Fruit fly (Drosophila melanogaster): ENCODE results near the gene CG15365.

CG15365 gene

DNA sequence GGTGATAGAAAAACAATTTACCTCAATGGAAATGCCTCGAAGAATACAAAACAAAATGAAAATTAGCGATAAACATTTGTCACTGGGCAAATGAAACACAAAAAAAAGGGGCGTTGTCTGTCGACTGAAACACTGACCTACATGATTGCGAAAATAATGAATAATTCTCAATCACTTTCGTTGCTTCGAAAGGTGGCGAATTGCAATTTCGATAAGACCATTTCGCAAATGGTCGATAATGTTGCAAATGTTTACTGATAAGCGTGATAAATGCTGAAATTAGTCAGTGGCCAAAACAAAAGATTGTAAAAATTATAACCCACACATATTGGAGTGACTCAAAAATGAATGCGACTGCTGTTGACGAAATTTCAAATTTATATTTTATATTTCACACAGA is 31.7 kb downstream of the CG15365 start:
- TF ChIP-seq CG15336 (GFP tag; IDR thresholded peaks at IDR 0.05) (no peak), Eip93F (GFP tag; optimal IDR thresholded peaks at IDR 0.05) (peak; percentile 83), vri (GFP tag; optimal IDR thresholded peaks at IDR 0.05) (peak; percentile 75)

DNA sequence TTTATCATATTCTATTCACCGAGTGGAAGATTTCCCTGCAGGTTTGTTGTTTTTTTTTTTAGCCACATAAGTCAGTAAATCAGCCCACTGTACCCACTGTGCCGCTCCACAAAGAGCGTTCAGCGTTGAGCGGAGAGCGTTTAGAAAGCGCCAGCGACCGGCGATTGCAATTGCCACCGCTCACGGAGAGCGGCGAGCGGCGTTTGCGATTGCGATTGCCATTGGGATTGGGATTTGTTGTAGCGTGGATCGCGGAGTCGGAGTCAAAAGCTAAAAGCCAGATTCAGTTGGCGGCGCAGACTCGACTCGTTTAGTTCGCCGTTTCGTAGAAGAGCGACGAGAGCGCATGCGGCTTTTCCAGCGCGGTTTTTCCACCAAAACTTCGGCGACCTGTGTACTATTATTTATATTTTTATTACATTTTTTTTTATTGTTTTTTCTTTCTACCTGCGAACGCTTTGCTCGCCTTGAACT is 37.8 kb downstream of the CG15365 start, which contains the start of gene Nost:
TSS of gene Nost (plus strand) at position 306 of the 474 bp plus-strand sequence.
- TF ChIP-seq Eip78C (GFP tag): peak; percentile 24
- peak; percentile 11 for TF ChIP-seq Eip93F (GFP tag; optimal IDR thresholded peaks at IDR 0.05)
- no peak for TF ChIP-seq Lpt (GFP tag; optimal IDR thresholded peaks at IDR 0.05)
- no peak for TF ChIP-seq CG8319 (GFP tag; optimal IDR thresholded peaks at IDR 0.05)
- TF ChIP-seq vri (GFP tag; optimal IDR thresholded peaks at IDR 0.05): peak; percentile 54
- peak; percentile 14 for TF ChIP-seq Sox102F (GFP tag; optimal IDR thresholded peaks at IDR 0.05)
- no peak for TF ChIP-seq CG3919 (GFP tag; optimal IDR thresholded peaks at IDR 0.05)
- peak; percentile 5 for TF ChIP-seq CG6276 (GFP tag; optimal IDR thresholded peaks at IDR 0.05)
- peak; percentile 64; the same call in 2 of the 3 replicates for TF ChIP-seq CG6163 (GFP tag; IDR thresholded peaks at IDR 0.05)
- peak; percentile 27; the same call in 1 of the 3 replicates for TF ChIP-seq CG8119 (GFP tag; IDR thresholded peaks at IDR 0.05)
- TF ChIP-seq CG3032 (tag; optimal IDR thresholded peaks at IDR 0.05): no peak
- peak; percentile 92 for TF ChIP-seq svp (GFP tag)
- no peak for TF ChIP-seq Hr39 (GFP tag; optimal IDR thresholded peaks at IDR 0.05)
- no peak for TF ChIP-seq acj6 (GFP tag; optimal IDR thresholded peaks at IDR 0.05)
- peak; percentile 96 for TF ChIP-seq CG6854 (GFP tag; optimal IDR thresholded peaks at IDR 0.05)
- TF ChIP-seq CG10631 (GFP tag; optimal IDR thresholded peaks at IDR 0.05): no peak

- TF ChIP-seq acj6 (GFP tag; optimal IDR thresholded peaks at IDR 0.05) (no peak), CG8632 (GFP tag; optimal IDR thresholded peaks at IDR 0.05) (no peak), Hr4 (GFP tag; optimal IDR thresholded peaks at IDR 0.05) (no peak), CG8319 (GFP tag; optimal IDR thresholded peaks at IDR 0.05) (no peak), Ets21C (GFP tag; optimal IDR thresholded peaks at IDR 0.05) (no peak), Blimp-1 (GFP tag; optimal IDR thresholded peaks at IDR 0.05) (no peak), topi (GFP tag; optimal IDR thresholded peaks at IDR 0.05) (no peak), CG7368 (GFP tag; optimal IDR thresholded peaks at IDR 0.05) (no peak), OdsH (GFP tag; optimal IDR thresholded peaks at IDR 0.05) (no peak), CG15336 (GFP tag; IDR thresholded peaks at IDR 0.05) (no peak), Hr39 (GFP tag; optimal IDR thresholded peaks at IDR 0.05) (no peak), lz (GFP tag; optimal IDR thresholded peaks at IDR 0.05) (no peak), CG6854 (GFP tag; optimal IDR thresholded peaks at IDR 0.05) (no peak)
Observed at dm6 chrX:9029416-9029815, 38.4 kb downstream of the CG15365 start.

DNA sequence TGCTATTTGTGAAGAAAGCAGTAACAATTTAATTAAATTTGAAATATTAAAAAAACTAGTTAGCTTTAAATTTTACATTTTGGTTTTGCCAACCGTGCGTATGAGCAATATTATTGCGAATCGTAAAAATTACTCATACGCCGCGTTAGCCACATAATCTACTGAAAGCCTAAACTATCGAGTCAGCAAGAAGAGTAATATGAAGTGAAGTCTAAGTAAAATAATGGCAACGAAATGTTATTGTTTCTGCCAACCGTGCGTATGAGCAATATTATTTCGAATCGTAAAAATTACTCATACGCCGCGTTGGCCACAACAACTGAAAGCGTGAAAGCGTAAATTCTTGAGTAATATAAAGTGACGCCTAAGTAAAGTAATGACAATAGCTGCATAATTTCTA is 47.7 kb downstream of the CG15365 start:
- TF ChIP-seq net (GFP tag; optimal IDR thresholded peaks at IDR 0.05): no peak
- no peak for TF ChIP-seq Blimp-1 (GFP tag; optimal IDR thresholded peaks at IDR 0.05)
- no peak for TF ChIP-seq CG3032 (tag; optimal IDR thresholded peaks at IDR 0.05)
- no peak for TF ChIP-seq svp (GFP tag)
- TF ChIP-seq CG6808 (GFP tag; optimal IDR thresholded peaks at IDR 0.05): no peak
- no peak for TF ChIP-seq fd85E (GFP tag; optimal IDR thresholded peaks at IDR 0.05)
- TF ChIP-seq fd59A (GFP tag; optimal IDR thresholded peaks at IDR 0.05): no peak
- no peak for TF ChIP-seq CG15336 (GFP tag; IDR thresholded peaks at IDR 0.05)
- no peak for TF ChIP-seq OdsH (GFP tag; optimal IDR thresholded peaks at IDR 0.05)

- TF ChIP-seq CG3919 (GFP tag; optimal IDR thresholded peaks at IDR 0.05) (peak; percentile 23), eg (GFP tag; IDR thresholded peaks at IDR 0.05) (0 out of 3 replicates have a peak, but pooled peaks have one; percentile 18), svp (GFP tag) (peak; percentile 67), Eip78C (GFP tag) (peak; percentile 65), lz (GFP tag; optimal IDR thresholded peaks at IDR 0.05) (no peak), CG6163 (GFP tag; IDR thresholded peaks at IDR 0.05) (peak; percentile 31; the same call in 2 of the 3 replicates), dac (GFP tag; optimal IDR thresholded peaks at IDR 0.05) (no peak), fd85E (GFP tag; optimal IDR thresholded peaks at IDR 0.05) (no peak)
Observed at dm6 chrX:9013339-9013939, 54.3 kb downstream of the CG15365 start.
